Worm (Caenorhabditis elegans) whole organism, late embryonic: ENCODE data around the gene fbxb-116.

Experiments used
- nfya-1 ChIP-seq: sonication (generic microtip); optimal IDR thresholded peaks from 2 replicates; lab custom pipeline; 2017; ENCODE audit warnings: missing genetic modification characterization, mild to moderate bottlenecking, missing compliant biosample characterization, antibody characterized with exemption, moderate library complexity
- nhr-11 ChIP-seq: fragments of 150-350 bp; optimal IDR thresholded peaks from 2 replicates; lab custom pipeline; 2014; ENCODE audit warnings: missing biosample characterization, missing genetic modification characterization
- sdc-2 ChIP-seq: sonication (generic microtip); optimal IDR thresholded peaks from 2 replicates; lab custom pipeline; 2016; ENCODE audit warnings: missing genotype, missing genetic modification characterization, missing compliant biosample characterization
- tbx-2 ChIP-seq: sonication (generic microtip); optimal IDR thresholded peaks from 2 replicates; lab custom pipeline; 2016; ENCODE audit warnings: missing genetic modification characterization, missing compliant biosample characterization

DNA sequence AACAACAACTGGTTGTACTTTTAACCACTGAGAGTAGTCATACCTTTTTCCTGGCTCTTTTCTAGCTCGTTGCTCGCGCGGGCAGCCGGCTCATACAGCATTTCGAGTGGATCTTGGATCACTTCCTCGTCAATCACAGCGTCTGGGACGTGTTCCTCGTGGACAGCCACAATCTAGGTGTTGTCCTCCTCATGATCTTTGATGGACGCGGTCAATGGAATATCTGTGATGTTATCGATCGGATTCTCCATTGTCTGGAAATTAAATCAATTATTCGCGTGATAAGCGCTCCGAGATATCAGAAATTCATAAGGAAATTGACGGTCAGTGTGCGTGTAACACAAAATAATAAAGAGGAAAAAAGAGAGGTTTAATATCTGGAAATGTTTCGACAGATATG is 46.3 kb downstream of the fbxb-116 start, which contains the start of gene F21D9.8:
- TF ChIP-seq nhr-11 (no peak), sdc-2 (no peak), nfya-1 (no peak), tbx-2 (tag; lab: Kevin White, UChicago) (no peak)
